Fruit fly (Drosophila melanogaster) whole organism, prepupa: ENCODE measurements around the gene CG13315.

Experiments
- Eip75B ChIP-seq: fragments of 200-800 bp; sonication (Bioruptor generic); optimal IDR thresholded peaks from 3 replicates; lab custom pipeline; 2016; ENCODE audit warnings: missing biosample characterization, missing genetic modification characterization
- vri ChIP-seq: fragments of 200-800 bp; sonication (Bioruptor generic); optimal IDR thresholded peaks from 3 replicates; lab custom pipeline; 2016; ENCODE audit warnings: missing biosample characterization, mild to moderate bottlenecking, missing genetic modification characterization

DNA sequence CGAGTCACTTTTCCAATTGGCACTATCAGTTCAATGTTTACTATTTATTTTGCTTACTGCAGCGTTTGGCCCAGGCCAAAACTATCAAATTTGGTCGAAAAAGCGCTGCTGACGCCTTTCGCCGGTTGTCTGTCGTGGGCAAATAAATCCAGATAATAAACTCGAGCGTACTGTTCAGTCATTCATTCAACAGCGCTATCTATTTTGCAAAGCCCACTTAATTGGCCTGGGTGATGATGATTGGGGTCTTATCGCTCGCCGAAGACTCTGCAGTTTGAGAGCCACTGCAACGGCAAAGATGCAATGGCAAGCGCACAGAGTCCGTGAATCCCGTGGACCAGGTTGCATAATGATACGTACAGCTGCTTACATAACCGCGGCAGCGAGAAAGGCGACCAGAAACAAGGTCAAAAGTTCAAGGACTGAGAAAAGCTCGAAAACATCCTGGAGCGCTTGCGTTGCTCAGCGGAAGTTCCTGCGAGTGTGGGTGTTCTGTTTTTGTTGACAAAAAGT, 30.1 kb upstream of the CG13315 start:
- no peak for TF ChIP-seq vri (GFP tag; lab: Kevin White, UChicago)
- TF ChIP-seq Eip75B = no peak
